Worm (Caenorhabditis elegans): ENCODE results near the gene C11E4.6.

Gene C11E4.6

ce11 chrX:9637137-9637536 lies 26.8 kb downstream of the C11E4.6 start:
- TF ChIP-seq ceh-43 (GFP tag; optimal IDR thresholded peaks at IDR 0.05) = no peak
- no peak for TF ChIP-seq nhr-76 (tag; optimal IDR thresholded peaks at IDR 0.05)
- no peak for TF ChIP-seq M03D4.4 (tag; optimal IDR thresholded peaks at IDR 0.05)
- TF ChIP-seq cnd-1 (tag; optimal IDR thresholded peaks at IDR 0.05) = peak; percentile 48
- TF ChIP-seq ham-2 (GFP tag; optimal IDR thresholded peaks at IDR 0.05) = peak; percentile 61
- no peak for TF ChIP-seq unc-39 (tag; optimal IDR thresholded peaks at IDR 0.05)
- no peak for TF ChIP-seq lin-32 (GFP tag; optimal IDR thresholded peaks at IDR 0.05)
- TF ChIP-seq mls-2 (tag; optimal IDR thresholded peaks at IDR 0.05) = no peak

DNA sequence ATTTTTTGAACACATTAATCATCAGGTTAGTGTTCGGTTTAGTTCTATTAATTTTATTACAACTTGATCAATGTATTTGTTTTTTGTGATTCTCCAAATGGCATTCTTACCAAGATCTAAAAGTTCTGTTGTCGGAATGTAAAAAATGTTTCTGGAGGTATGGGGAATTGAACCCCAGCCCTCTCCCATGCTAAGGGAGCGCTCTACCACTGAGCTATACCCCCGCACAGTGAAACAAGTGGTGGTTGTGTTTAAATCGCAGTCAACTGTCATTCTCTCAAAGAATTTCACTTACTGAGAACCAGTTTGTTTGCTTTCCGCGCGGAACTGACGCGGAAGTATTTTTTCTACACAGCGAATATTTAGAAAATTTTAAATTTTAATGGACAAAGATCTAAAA lies 27.3 kb downstream of the C11E4.6 start:
- TF ChIP-seq pha-4 (tag; optimal IDR thresholded peaks at IDR 0.05) (peak; percentile 68), ces-1 (GFP tag; optimal IDR thresholded peaks at IDR 0.05) (no peak), sem-2 (GFP tag; optimal IDR thresholded peaks at IDR 0.05) (peak; percentile 83), mls-2 (tag; optimal IDR thresholded peaks at IDR 0.05) (peak; percentile 92), unc-120 (tag; optimal IDR thresholded peaks at IDR 0.05; ENCODE audit: poor library complexity, severe bottlenecking) (peak; percentile 84), hlh-1 (tag; optimal IDR thresholded peaks at IDR 0.05) (peak; percentile 50), nhr-12 (tag; optimal IDR thresholded peaks at IDR 0.05) (no peak), drap-1 (GFP tag; optimal IDR thresholded peaks at IDR 0.05) (peak; percentile 90), flh-1 (GFP tag; optimal IDR thresholded peaks at IDR 0.05) (peak; percentile 78), cnd-1 (tag; optimal IDR thresholded peaks at IDR 0.05) (peak; percentile 87), lin-13 (tag; optimal IDR thresholded peaks at IDR 0.05) (peak; percentile 35), unc-62 (GFP tag; optimal IDR thresholded peaks at IDR 0.05) (peak; percentile 38), elt-1 (tag; optimal IDR thresholded peaks at IDR 0.05; ENCODE audit: borderline replicate concordance, insufficient read depth) (no peak), blmp-1 (tag; optimal IDR thresholded peaks at IDR 0.05) (peak; percentile 11), tbx-8 (GFP tag; optimal IDR thresholded peaks at IDR 0.05) (peak; percentile 61), elt-3 (tag; optimal IDR thresholded peaks at IDR 0.05) (no peak), M03D4.4 (tag; optimal IDR thresholded peaks at IDR 0.05) (peak; percentile 93), nhr-2 (tag; optimal IDR thresholded peaks at IDR 0.05) (no peak), nhr-28 (tag; optimal IDR thresholded peaks at IDR 0.05) (peak; percentile 16), unc-39 (tag; optimal IDR thresholded peaks at IDR 0.05) (no peak), sptf-1 (tag; optimal IDR thresholded peaks at IDR 0.05) (peak; percentile 94), ham-2 (GFP tag; optimal IDR thresholded peaks at IDR 0.05) (peak; percentile 64), ceh-43 (GFP tag; optimal IDR thresholded peaks at IDR 0.05) (peak; percentile 83), nhr-237 (tag; optimal IDR thresholded peaks at IDR 0.05) (peak; percentile 73), ztf-11 (tag; optimal IDR thresholded peaks at IDR 0.05) (peak; percentile 53), mep-1 (tag; optimal IDR thresholded peaks at IDR 0.05) (peak; percentile 60), bed-3 (GFP tag; optimal IDR thresholded peaks at IDR 0.05) (peak; percentile 79), snpc-4 (tag; optimal IDR thresholded peaks at IDR 0.05) (no peak), ceh-83 (GFP tag; optimal IDR thresholded peaks at IDR 0.05) (peak; percentile 89), lin-32 (GFP tag; optimal IDR thresholded peaks at IDR 0.05) (peak; percentile 74)

DNA sequence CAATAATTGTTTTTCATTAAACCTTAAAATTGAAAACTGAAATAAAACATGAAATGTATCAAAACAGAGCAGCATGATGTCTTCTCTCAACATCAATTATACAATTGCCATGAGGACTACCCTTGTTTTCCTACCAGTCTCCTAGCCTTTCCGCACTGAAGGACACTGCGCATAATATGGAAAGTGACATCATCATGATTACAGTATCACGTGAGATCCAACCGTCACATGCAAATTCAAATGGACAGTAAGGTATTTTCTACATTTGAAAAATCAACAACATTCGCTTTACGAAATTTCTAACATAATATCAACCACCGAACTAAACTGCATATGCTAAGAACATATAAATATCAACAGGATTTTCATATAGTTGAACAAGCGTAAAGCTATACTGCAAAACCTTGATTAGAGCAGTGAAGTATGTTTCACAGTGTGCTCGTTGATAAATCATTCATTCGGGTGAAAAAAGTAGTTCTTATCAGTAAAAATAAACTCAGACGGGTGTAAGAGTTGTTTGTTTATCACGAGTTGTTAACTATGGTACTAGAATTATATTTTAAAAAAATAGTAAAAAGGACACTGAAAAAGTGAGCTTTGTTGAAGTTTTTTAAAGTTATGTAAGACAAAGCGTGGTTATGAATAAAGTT lies 28.6 kb downstream of the C11E4.6 start:
- TF ChIP-seq unc-120 (tag; optimal IDR thresholded peaks at IDR 0.05; ENCODE audit: poor library complexity, severe bottlenecking) (no peak), pha-4 (tag; optimal IDR thresholded peaks at IDR 0.05) (no peak)

DNA sequence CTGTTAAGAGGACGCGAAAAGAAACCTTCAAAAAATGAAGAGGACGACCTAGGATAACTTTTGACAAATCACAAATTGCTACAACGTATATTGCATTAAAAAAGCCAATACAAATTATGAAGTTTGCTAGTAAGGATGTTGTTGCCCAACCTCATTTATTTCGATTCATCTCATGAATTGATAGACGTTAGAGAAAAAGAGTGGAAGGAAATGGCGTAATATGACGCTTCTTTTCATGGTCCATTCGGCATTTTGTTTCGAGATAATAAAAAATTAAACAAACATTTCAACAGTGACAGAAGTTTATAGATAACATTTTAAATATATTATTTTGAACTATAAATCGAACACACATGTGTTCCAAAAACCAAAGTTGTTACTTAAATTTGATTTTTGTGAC lies 30.5 kb downstream of the C11E4.6 start:
- no peak for TF ChIP-seq ham-2 (GFP tag; optimal IDR thresholded peaks at IDR 0.05)
- TF ChIP-seq ces-1 (GFP tag; optimal IDR thresholded peaks at IDR 0.05) = peak; percentile 30

DNA sequence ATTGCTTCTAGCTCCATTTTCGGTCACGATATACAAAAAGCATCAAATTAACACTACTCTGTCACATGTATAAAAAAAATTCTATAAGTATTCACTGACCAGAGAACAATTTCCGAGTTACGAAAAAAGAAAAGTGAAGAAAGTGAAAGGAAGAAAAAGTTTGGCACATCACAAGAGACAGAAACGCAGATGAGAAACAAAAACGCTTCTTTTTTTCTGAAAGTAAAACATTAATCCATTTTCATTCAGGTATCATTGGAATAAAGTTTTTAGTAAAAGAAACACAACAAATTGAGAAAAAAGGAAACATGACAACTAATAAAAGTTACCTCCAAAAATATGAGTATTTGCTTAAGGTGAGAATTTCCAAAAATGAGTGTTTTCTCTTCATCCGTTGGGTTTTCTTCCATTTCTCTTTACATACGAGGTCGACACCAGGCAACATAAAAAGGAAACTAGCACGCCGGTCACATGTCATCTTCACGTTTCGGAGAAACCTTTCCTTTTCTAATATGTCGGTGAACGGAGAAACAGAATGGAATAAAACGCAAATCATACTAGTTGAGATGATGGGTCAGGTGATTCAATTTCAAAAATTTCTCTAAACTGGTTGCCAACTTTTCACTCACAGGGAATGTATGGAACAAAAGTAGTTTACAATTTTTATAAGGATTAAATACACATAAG lies 32.6 kb downstream of the C11E4.6 start:
- TF ChIP-seq sem-2 (GFP tag; optimal IDR thresholded peaks at IDR 0.05) (no peak), unc-39 (tag; optimal IDR thresholded peaks at IDR 0.05) (no peak), nhr-237 (tag; optimal IDR thresholded peaks at IDR 0.05) (no peak), snpc-4 (tag; optimal IDR thresholded peaks at IDR 0.05) (no peak), nhr-76 (tag; optimal IDR thresholded peaks at IDR 0.05) (no peak), mls-2 (tag; optimal IDR thresholded peaks at IDR 0.05) (no peak), M03D4.4 (tag; optimal IDR thresholded peaks at IDR 0.05) (no peak), flh-1 (GFP tag; optimal IDR thresholded peaks at IDR 0.05) (no peak)

Measured in whole organism, mixed stage, embryonic.